Fruit fly (Drosophila melanogaster) whole organism: ENCODE data around the gene Rrp5.

ENCODE experiments used
- CG8478 ChIP-seq: fragments of >200 bp; optimal IDR thresholded peaks from 2 replicates; lab custom pipeline; 2018; ENCODE audit warnings: inconsistent platforms
- EcR ChIP-seq, 2 experiments: fragments of >200 bp; optimal IDR thresholded peaks; 2 replicates each; lab custom pipeline; 2017; ENCODE audit warnings: missing biosample characterization in 2 of 2, missing genetic modification characterization in 2 of 2, missing genetic modification reagents in 2 of 2

dm6 chr3R:24299148-24299547 is 34.0 kb downstream of the Rrp5 start:
- no peak for TF ChIP-seq CG8478 (lab: Kevin White, UChicago)
- TF ChIP-seq EcR (GFP tag; optimal IDR thresholded peaks at IDR 0.05; lab: Kevin White, UChicago), result no peak
